Fruit fly (Drosophila melanogaster) whole organism, prepupa: Measurements from ENCODE around the gene Obp99d.

ENCODE experiments used
- CG10631 ChIP-seq: fragments of 200-800 bp; sonication (Bioruptor generic); optimal IDR thresholded peaks from 2 replicates; lab custom pipeline; 2016; ENCODE audit warnings: missing biosample characterization, missing genetic modification characterization
- CG10669 ChIP-seq: fragments of 200-800 bp; sonication (Bioruptor generic); optimal IDR thresholded peaks from 3 replicates; lab custom pipeline; 2018; ENCODE audit warnings: missing biosample characterization, mild to moderate bottlenecking, missing genetic modification characterization, moderate library complexity
- CG16779 ChIP-seq: fragments of 200-800 bp; sonication (Bioruptor generic); optimal IDR thresholded peaks from 3 replicates; lab custom pipeline; 2017; ENCODE audit warnings: missing biosample characterization, mild to moderate bottlenecking, missing genetic modification characterization
- CG3032 ChIP-seq: fragments of 200-800 bp; optimal IDR thresholded peaks from 2 replicates; lab custom pipeline; 2019; ENCODE audit warnings: missing biosample characterization, mild to moderate bottlenecking, missing genetic modification characterization, moderate library complexity
- CG6792 ChIP-seq: fragments of 200-800 bp; sonication (Bioruptor generic); optimal IDR thresholded peaks from 3 replicates; lab custom pipeline; 2016; ENCODE audit warnings: missing biosample characterization, missing genetic modification characterization
- Ets21C ChIP-seq: fragments of 200-800 bp; sonication (Bioruptor generic); optimal IDR thresholded peaks from 3 replicates; lab custom pipeline; 2016; ENCODE audit warnings: missing biosample characterization, missing genetic modification characterization
- Lpt ChIP-seq: fragments of 200-800 bp; sonication (Bioruptor generic); optimal IDR thresholded peaks from 3 replicates; lab custom pipeline; 2016; ENCODE audit warnings: missing biosample characterization, missing genetic modification characterization
- Met ChIP-seq: fragments of 200-800 bp; sonication (Bioruptor generic); optimal IDR thresholded peaks from 3 replicates; lab custom pipeline; 2016; ENCODE audit warnings: missing biosample characterization, missing genetic modification characterization
- fkh ChIP-seq: fragments of 200-800 bp; sonication (Bioruptor generic); optimal IDR thresholded peaks from 3 replicates; lab custom pipeline; 2017; ENCODE audit warnings: missing biosample characterization, mild to moderate bottlenecking, missing genetic modification characterization, moderate library complexity
- pdm3 ChIP-seq: fragments of 200-800 bp; sonication (Bioruptor generic); optimal IDR thresholded peaks from 3 replicates; lab custom pipeline; 2016; ENCODE audit warnings: missing biosample characterization, missing genetic modification characterization
- salr ChIP-seq, 2 experiments: fragments of 200-800 bp; sonication (Bioruptor generic); optimal IDR thresholded peaks; 3 replicates each; lab custom pipeline; 2016 to 2018; ENCODE audit warnings: missing biosample characterization in 2 of 2, missing genetic modification characterization in 2 of 2, mild to moderate bottlenecking in 1 of 2
- vri ChIP-seq: fragments of 200-800 bp; sonication (Bioruptor generic); optimal IDR thresholded peaks from 3 replicates; lab custom pipeline; 2016; ENCODE audit warnings: missing biosample characterization, mild to moderate bottlenecking, missing genetic modification characterization

DNA sequence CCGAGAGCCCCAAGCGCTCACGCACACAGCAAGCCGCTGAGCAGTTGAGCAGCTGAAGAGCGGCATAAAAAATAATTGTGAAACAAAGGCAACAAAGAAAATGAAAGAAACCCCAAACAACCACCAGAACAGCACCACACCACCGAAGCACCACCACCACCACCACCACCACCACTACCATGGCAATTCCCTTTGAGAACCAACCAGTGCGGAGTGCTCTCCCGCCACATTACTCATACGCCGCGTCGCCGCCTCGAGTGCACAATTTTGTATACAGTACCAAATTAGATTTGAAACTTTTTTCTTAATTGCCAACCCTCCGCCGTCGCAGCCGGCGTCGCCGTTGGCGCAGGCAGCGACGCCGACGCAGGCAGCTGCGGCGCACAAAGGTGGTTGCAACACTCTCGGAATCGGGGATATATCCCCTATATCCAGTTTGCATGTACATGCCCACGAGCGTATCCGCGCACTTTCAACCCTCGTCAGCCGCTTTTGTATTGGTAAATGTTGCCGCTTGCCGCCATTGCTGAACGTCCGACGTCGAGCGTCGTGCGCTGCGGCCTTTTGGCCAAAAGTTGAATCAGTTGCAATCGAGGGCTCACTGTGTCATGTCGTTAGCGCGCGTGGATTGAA is 22.2 kb upstream of the Obp99d start, which contains the start of gene dmrt99B:
- TF ChIP-seq CG6792 (GFP tag; lab: Kevin White, UChicago) (no peak), Ets21C (GFP tag; lab: Kevin White, UChicago) (no peak), Lpt (GFP tag; lab: Kevin White, UChicago) (no peak), vri (GFP tag; lab: Kevin White, UChicago) (no peak), pdm3 (GFP tag; lab: Kevin White, UChicago) (no peak), CG16779 (tag; lab: Kevin White, UChicago) (no peak), fkh (GFP tag; lab: Kevin White, UChicago) (no peak), CG3032 (no peak), salr (GFP tag; optimal IDR thresholded peaks at IDR 0.05; lab: Kevin White, UChicago) (no peak), CG10669 (GFP tag; lab: Kevin White, UChicago) (no peak), CG10631 (no peak), Met (GFP tag; lab: Kevin White, UChicago) (no peak)
